Worm (Caenorhabditis elegans): ENCODE measurements around the gene hrde-1.

hrde-1 gene

DNA sequence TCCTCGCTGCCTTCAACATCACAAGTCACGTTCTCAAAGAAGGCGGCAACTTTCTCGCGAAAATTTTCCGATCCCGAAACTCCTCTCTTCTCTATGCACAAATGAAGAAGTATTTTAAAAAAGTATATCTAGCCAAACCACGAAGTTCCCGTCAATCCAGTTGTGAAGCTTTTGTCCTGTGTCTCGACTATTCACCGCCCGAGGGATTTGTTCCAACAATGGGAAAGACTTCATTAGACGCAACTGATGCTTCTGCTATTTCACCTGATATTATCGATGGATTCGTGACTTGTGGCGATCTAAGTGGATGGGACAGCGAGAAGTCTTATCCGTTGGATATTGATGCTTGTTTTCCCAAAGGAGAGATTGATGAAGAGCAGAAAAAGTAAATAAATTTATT is 29.0 kb upstream of the hrde-1 start:
- TF ChIP-seq ztf-3 (GFP tag; optimal IDR thresholded peaks at IDR 0.05) = no peak
- TF ChIP-seq madf-6 (GFP tag; IDR thresholded peaks at IDR 0.05) = no peak
- no peak for TF ChIP-seq F22D6.2 (tag; optimal IDR thresholded peaks at IDR 0.05)
- TF ChIP-seq F57A8.1 (GFP tag; optimal IDR thresholded peaks at IDR 0.05) = no peak
- no peak for TF ChIP-seq Y53G8AR.9 (GFP tag; conservative IDR thresholded peaks at IDR 0.05)
- no peak for TF ChIP-seq rec-8 (tag; optimal IDR thresholded peaks at IDR 0.05)
- no peak for TF ChIP-seq Y56A3A.18 (GFP tag; IDR thresholded peaks at IDR 0.05)
- TF ChIP-seq F55B11.4 (tag; optimal IDR thresholded peaks at IDR 0.05; ENCODE audit: borderline replicate concordance, insufficient read depth) = no peak
- TF ChIP-seq let-526 (GFP tag; IDR thresholded peaks at IDR 0.05) = no peak
- TF ChIP-seq sdz-38 (tag; optimal IDR thresholded peaks at IDR 0.05) = no peak
- TF ChIP-seq egl-18 (GFP tag; IDR thresholded peaks at IDR 0.05) = no peak
- no peak for TF ChIP-seq ceh-91 (GFP tag; IDR thresholded peaks at IDR 0.05)
- no peak for TF ChIP-seq madf-10 (tag; optimal IDR thresholded peaks at IDR 0.05)
- TF ChIP-seq ztf-28 (GFP tag; IDR thresholded peaks at IDR 0.05) = no peak
- no peak for TF ChIP-seq ceh-27 (GFP tag; optimal IDR thresholded peaks at IDR 0.05)
- no peak for TF ChIP-seq zim-3 (tag; optimal IDR thresholded peaks at IDR 0.05)
- TF ChIP-seq let-607 (tag; optimal IDR thresholded peaks at IDR 0.05) = no peak

ce11 chrIII:4204072-4204471 is 28.1 kb upstream of the hrde-1 start, which contains the start of the genes pelo-1 and R74.7:
Gene pelo-1 (minus strand): TSS chrIII:4204222.
Gene R74.7 (plus strand): TSS chrIII:4204429.
- TF ChIP-seq attf-3 (GFP tag; conservative IDR thresholded peaks at IDR 0.05) = peak; percentile 89
- no peak for TF ChIP-seq nhr-80 (tag; optimal IDR thresholded peaks at IDR 0.05)
- TF ChIP-seq F23B12.7 (tag; optimal IDR thresholded peaks at IDR 0.05; ENCODE audit: insufficient read depth) = no peak
- peak; percentile 70; the same call in 1 of the 2 replicates for TF ChIP-seq cebp-1 (GFP tag; IDR thresholded peaks at IDR 0.05)
- peak; percentile 95 for TF ChIP-seq cebp-1 (tag; optimal IDR thresholded peaks at IDR 0.05)
- TF ChIP-seq snpc-1.1 (tag; optimal IDR thresholded peaks at IDR 0.05; ENCODE audit: insufficient read depth) = no peak

DNA sequence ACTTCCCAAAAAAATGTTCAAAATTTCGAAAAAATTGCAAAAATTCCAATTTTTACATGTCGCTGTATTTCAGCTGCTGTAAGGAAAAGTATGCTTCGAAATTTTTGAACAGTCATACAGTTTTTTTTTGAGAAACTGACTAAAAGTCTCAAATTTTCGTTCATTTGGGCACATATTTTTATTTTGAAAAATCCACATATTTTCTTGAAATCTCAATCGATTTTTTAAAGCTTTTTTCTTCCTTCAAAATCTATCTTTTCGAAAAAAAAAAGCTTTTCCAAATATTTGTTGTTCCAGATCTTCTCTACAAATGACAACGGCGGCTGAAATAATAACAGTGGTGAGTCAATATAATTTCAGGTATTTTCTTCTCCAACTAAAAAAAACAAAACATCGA is 21.0 kb upstream of the hrde-1 start, which contains the start of gene asd-1:
Gene asd-1 (plus strand): TSS at position 298 of the 397 bp plus-strand sequence.
- TF ChIP-seq T07F8.4 (tag; optimal IDR thresholded peaks at IDR 0.05) (no peak), cebp-2 (GFP tag; IDR thresholded peaks at IDR 0.05) (no peak), lin-35 (GFP tag; optimal IDR thresholded peaks at IDR 0.05) (no peak), lag-1 (GFP tag; IDR thresholded peaks at IDR 0.05) (no peak), F52B5.7 (tag; optimal IDR thresholded peaks at IDR 0.05) (no peak), rpc-1 (optimal IDR thresholded peaks at IDR 0.05) (no peak), rpc-1 (tag; optimal IDR thresholded peaks at IDR 0.05) (no peak), hmg-1.2 (GFP tag; IDR thresholded peaks at IDR 0.05) (no peak), F55B11.4 (tag; optimal IDR thresholded peaks at IDR 0.05; ENCODE audit: borderline replicate concordance, insufficient read depth) (no peak), nhr-27 (tag; optimal IDR thresholded peaks at IDR 0.05) (no peak), lin-26 (GFP tag; IDR thresholded peaks at IDR 0.05) (no peak), ztf-6 (GFP tag; IDR thresholded peaks at IDR 0.05) (no peak), C17E4.6 (GFP tag; IDR thresholded peaks at IDR 0.05) (no peak)
